Fruit fly (Drosophila melanogaster): ENCODE results near the gene gammaSnap2.

The gammaSnap2 gene

dm6 chr3R:10080699-10081098, 40.5 kb downstream of the gammaSnap2 start:
- TF ChIP-seq insv (optimal IDR thresholded peaks at IDR 0.05) = no peak
- TF ChIP-seq h (optimal IDR thresholded peaks at IDR 0.05) = no peak
- TF ChIP-seq psq (optimal IDR thresholded peaks at IDR 0.05) = no peak
- no peak for TF ChIP-seq Myc (optimal IDR thresholded peaks at IDR 0.05)
- TF ChIP-seq Sin3A (optimal IDR thresholded peaks at IDR 0.05) = no peak
- TF ChIP-seq ttk (optimal IDR thresholded peaks at IDR 0.05) = no peak

dm6 chr3R:10079267-10079987, 41.8 kb downstream of the gammaSnap2 start:
- TF ChIP-seq h (optimal IDR thresholded peaks at IDR 0.05) (no peak), psq (optimal IDR thresholded peaks at IDR 0.05) (no peak), ttk (optimal IDR thresholded peaks at IDR 0.05) (no peak), Myc (optimal IDR thresholded peaks at IDR 0.05) (no peak), insv (optimal IDR thresholded peaks at IDR 0.05) (no peak)

dm6 chr3R:10078468-10079143, 42.6 kb downstream of the gammaSnap2 start:
- TF ChIP-seq Myc (optimal IDR thresholded peaks at IDR 0.05) = no peak
- TF ChIP-seq psq (optimal IDR thresholded peaks at IDR 0.05) = no peak
- no peak for TF ChIP-seq insv (optimal IDR thresholded peaks at IDR 0.05)
- no peak for TF ChIP-seq h (optimal IDR thresholded peaks at IDR 0.05)
- TF ChIP-seq Sin3A (optimal IDR thresholded peaks at IDR 0.05) = no peak
- TF ChIP-seq ttk (optimal IDR thresholded peaks at IDR 0.05) = no peak

- TF ChIP-seq psq (optimal IDR thresholded peaks at IDR 0.05) (no peak), insv (optimal IDR thresholded peaks at IDR 0.05) (no peak), Sin3A (optimal IDR thresholded peaks at IDR 0.05) (no peak), ttk (optimal IDR thresholded peaks at IDR 0.05) (no peak), h (optimal IDR thresholded peaks at IDR 0.05) (no peak), Myc (optimal IDR thresholded peaks at IDR 0.05) (no peak)
These were observed 44.5 kb downstream of the gammaSnap2 start for dm6 chr3R:10076665-10077064.

dm6 chr3R:10075323-10075788, 45.8 kb downstream of the gammaSnap2 start, which contains the start of gene Alp13:
TSS of gene Alp13 (minus strand) at chr3R:10075373.
- no peak for TF ChIP-seq Sin3A (optimal IDR thresholded peaks at IDR 0.05)

- no peak for TF ChIP-seq Sin3A (optimal IDR thresholded peaks at IDR 0.05)
- TF ChIP-seq psq (optimal IDR thresholded peaks at IDR 0.05) = no peak
- no peak for TF ChIP-seq h (optimal IDR thresholded peaks at IDR 0.05)
- TF ChIP-seq ttk (optimal IDR thresholded peaks at IDR 0.05) = no peak
- TF ChIP-seq insv (optimal IDR thresholded peaks at IDR 0.05) = no peak
- TF ChIP-seq Myc (optimal IDR thresholded peaks at IDR 0.05) = no peak
These were observed 50.4 kb downstream of the gammaSnap2 start, which contains the start of gene nerfin-2 for dm6 chr3R:10070817-10071216. TSS of gene nerfin-2 (plus strand) at chr3R:10071117.

All from Kc167 (cell line).